Worm (Caenorhabditis elegans) whole organism, L3 larva: ENCODE results near the gene T10C6.7.

ENCODE experiments used
- fos-1 ChIP-seq: fragments of 150-350 bp; optimal IDR thresholded peaks from 2 replicates; lab custom pipeline; 2014; ENCODE audit warnings: missing biosample characterization, missing genetic modification characterization
- nhr-12 ChIP-seq: fragments of 150-350 bp; optimal IDR thresholded peaks from 2 replicates; lab custom pipeline; 2014; ENCODE audit warnings: missing biosample characterization, missing genetic modification characterization

DNA sequence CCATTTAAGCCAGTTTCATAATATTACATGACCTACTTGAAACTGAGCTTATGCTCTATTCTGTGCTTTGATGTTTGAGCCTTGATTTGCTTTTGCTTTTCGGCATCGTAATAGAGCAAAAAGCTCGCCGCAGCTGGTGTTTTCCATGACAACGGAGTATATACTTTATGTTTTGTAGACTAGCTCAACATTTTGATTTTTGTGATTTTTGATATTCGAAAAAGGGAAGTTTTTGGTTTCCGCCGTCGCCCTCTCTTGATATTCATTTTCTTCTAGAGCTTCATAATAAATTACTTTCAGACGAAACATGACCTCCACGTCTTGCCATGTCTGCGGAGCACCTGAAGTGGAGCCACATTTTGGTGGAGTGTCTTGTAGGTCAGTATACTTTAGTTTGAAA lies 29.2 kb downstream of the T10C6.7 start, which contains the start of gene nhr-63:
- no peak for TF ChIP-seq fos-1 (tag; lab: Kevin White, UChicago)
- no peak for TF ChIP-seq nhr-12 (tag; lab: Kevin White, UChicago)
